Fruit fly (Drosophila melanogaster) whole organism, prepupa: ENCODE results near the gene orion.
A peak's percentile ranks its signal among the peaks of the same experiment; 100 is the strongest.

Source experiments
- Blimp-1 ChIP-seq: fragments of 200-800 bp; sonication (Bioruptor generic); optimal IDR thresholded peaks from 3 replicates; lab custom pipeline; 2017; ENCODE audit warnings: missing biosample characterization, missing genetic modification characterization, mild to moderate bottlenecking, moderate library complexity, missing genetic modification reagents
- CG11294 ChIP-seq: fragments of 200-800 bp; sonication (Bioruptor generic); IDR thresholded peaks from 2 replicates; pipeline ENCODE4 v1.3.6; 2022; ENCODE audit warnings: missing biosample characterization, missing genetic modification characterization
- CG11902 ChIP-seq: fragments of 200-800 bp; sonication (Bioruptor generic); optimal IDR thresholded peaks from 3 replicates; lab custom pipeline; 2016; ENCODE audit warnings: missing biosample characterization, missing genetic modification characterization
- CG15336 ChIP-seq: fragments of 200-800 bp; sonication (Bioruptor generic); IDR thresholded peaks from 2 replicates; pipeline ENCODE4 v1.3.6; 2022; ENCODE audit warnings: missing biosample characterization, missing genetic modification characterization
- CG1621 ChIP-seq: fragments of 200-800 bp; sonication (Bioruptor generic); optimal IDR thresholded peaks from 3 replicates; lab custom pipeline; 2018; ENCODE audit warnings: missing biosample characterization, mild to moderate bottlenecking, missing genetic modification characterization
- CG32006 ChIP-seq: fragments of 200-800 bp; sonication (Bioruptor generic); optimal IDR thresholded peaks from 3 replicates; lab custom pipeline; 2017; ENCODE audit warnings: missing biosample characterization, mild to moderate bottlenecking, missing genetic modification characterization
- CG34406 ChIP-seq: fragments of 200-800 bp; sonication (Bioruptor generic); optimal IDR thresholded peaks from 3 replicates; lab custom pipeline; 2016; ENCODE audit warnings: missing biosample characterization, missing genetic modification characterization
- CG3919 ChIP-seq: fragments of 200-800 bp; sonication (Bioruptor generic); optimal IDR thresholded peaks from 3 replicates; lab custom pipeline; 2016; ENCODE audit warnings: missing biosample characterization, missing genetic modification characterization
- CG4318 ChIP-seq: fragments of 200-800 bp; sonication (Bioruptor generic); optimal IDR thresholded peaks from 3 replicates; lab custom pipeline; 2017; ENCODE audit warnings: missing biosample characterization, mild to moderate bottlenecking, missing genetic modification characterization
- CG6163 ChIP-seq: fragments of 200-800 bp; sonication (Bioruptor generic); IDR thresholded peaks from 3 replicates; pipeline ENCODE4 v1.3.6; 2022; ENCODE audit warnings: missing biosample characterization, missing genetic modification characterization
- CG6276 ChIP-seq: fragments of 200-800 bp; sonication (Bioruptor generic); optimal IDR thresholded peaks from 2 replicates; lab custom pipeline; 2017; ENCODE audit warnings: missing biosample characterization, mild to moderate bottlenecking, missing genetic modification characterization
- CG6792 ChIP-seq: fragments of 200-800 bp; sonication (Bioruptor generic); optimal IDR thresholded peaks from 3 replicates; lab custom pipeline; 2016; ENCODE audit warnings: missing biosample characterization, missing genetic modification characterization
- CG6808 ChIP-seq: fragments of 200-800 bp; sonication (Bioruptor generic); optimal IDR thresholded peaks from 3 replicates; lab custom pipeline; 2017; ENCODE audit warnings: missing biosample characterization, missing genetic modification characterization, mild to moderate bottlenecking, moderate library complexity, missing genetic modification reagents
- CG7368 ChIP-seq: fragments of 200-800 bp; sonication (Bioruptor generic); optimal IDR thresholded peaks from 3 replicates; lab custom pipeline; 2016; ENCODE audit warnings: missing biosample characterization, missing genetic modification characterization
- CG8119 ChIP-seq: fragments of 200-800 bp; sonication (Bioruptor generic); IDR thresholded peaks from 3 replicates; pipeline ENCODE4 v1.3.6; 2022; ENCODE audit warnings: missing biosample characterization, missing genetic modification characterization
- CG8319 ChIP-seq: fragments of 200-800 bp; sonication (Bioruptor generic); optimal IDR thresholded peaks from 3 replicates; lab custom pipeline; 2016; ENCODE audit warnings: missing biosample characterization, missing genetic modification characterization
- CG8632 ChIP-seq: fragments of 200-800 bp; sonication (Bioruptor generic); optimal IDR thresholded peaks from 3 replicates; lab custom pipeline; 2016; ENCODE audit warnings: missing biosample characterization, missing genetic modification characterization
- CG9139 ChIP-seq: fragments of 200-800 bp; sonication (Bioruptor generic); optimal IDR thresholded peaks from 3 replicates; lab custom pipeline; 2017; ENCODE audit warnings: missing biosample characterization, mild to moderate bottlenecking, missing genetic modification characterization
- Eip75B ChIP-seq: fragments of 200-800 bp; sonication (Bioruptor generic); optimal IDR thresholded peaks from 3 replicates; lab custom pipeline; 2016; ENCODE audit warnings: missing biosample characterization, missing genetic modification characterization
- Eip78C ChIP-seq: fragments of 200-800 bp; sonication (Bioruptor generic); peaks from one replicate; lab custom pipeline; 2016; ENCODE audit warnings: missing biosample characterization, missing genetic modification characterization
- Eip93F ChIP-seq: fragments of 200-800 bp; sonication (Bioruptor generic); optimal IDR thresholded peaks from 2 replicates; lab custom pipeline; 2016; ENCODE audit warnings: missing biosample characterization, mild to moderate bottlenecking, missing genetic modification characterization
- Ets21C ChIP-seq: fragments of 200-800 bp; sonication (Bioruptor generic); optimal IDR thresholded peaks from 3 replicates; lab custom pipeline; 2016; ENCODE audit warnings: missing biosample characterization, missing genetic modification characterization
- Gug ChIP-seq: fragments of 200-800 bp; sonication (Bioruptor generic); IDR thresholded peaks from 2 replicates; pipeline ENCODE4 v1.3.6; 2022; ENCODE audit warnings: missing biosample characterization, missing genetic modification characterization
- Hr38 ChIP-seq: sonication (Bioruptor generic); optimal IDR thresholded peaks from 2 replicates; lab custom pipeline; 2016; ENCODE audit warnings: missing biosample characterization, missing genetic modification characterization
- Hr4 ChIP-seq: fragments of 200-800 bp; sonication (Bioruptor generic); optimal IDR thresholded peaks from 3 replicates; lab custom pipeline; 2016; ENCODE audit warnings: missing biosample characterization, missing genetic modification characterization
- Lpt ChIP-seq: fragments of 200-800 bp; sonication (Bioruptor generic); optimal IDR thresholded peaks from 3 replicates; lab custom pipeline; 2016; ENCODE audit warnings: missing biosample characterization, missing genetic modification characterization
- Met ChIP-seq: fragments of 200-800 bp; sonication (Bioruptor generic); optimal IDR thresholded peaks from 3 replicates; lab custom pipeline; 2016; ENCODE audit warnings: missing biosample characterization, missing genetic modification characterization
- OdsH ChIP-seq: fragments of 200-800 bp; sonication (Bioruptor generic); optimal IDR thresholded peaks from 3 replicates; lab custom pipeline; 2016; ENCODE audit warnings: missing biosample characterization, missing genetic modification characterization
- Smox ChIP-seq: fragments of 200-800 bp; sonication (Bioruptor generic); optimal IDR thresholded peaks from 3 replicates; lab custom pipeline; 2016; ENCODE audit warnings: missing biosample characterization, missing genetic modification characterization
- Sox102F ChIP-seq: fragments of 200-800 bp; sonication (Bioruptor generic); optimal IDR thresholded peaks from 2 replicates; lab custom pipeline; 2016; ENCODE audit warnings: missing biosample characterization, mild to moderate bottlenecking, missing genetic modification characterization
- Sox14 ChIP-seq: fragments of 200-800 bp; sonication (Bioruptor generic); optimal IDR thresholded peaks from 3 replicates; lab custom pipeline; 2016; ENCODE audit warnings: missing biosample characterization, missing genetic modification characterization
- Sox15 ChIP-seq: fragments of 200-800 bp; sonication (Bioruptor generic); optimal IDR thresholded peaks from 3 replicates; lab custom pipeline; 2016; ENCODE audit warnings: missing biosample characterization, missing genetic modification characterization
- achi ChIP-seq: fragments of 200-800 bp; sonication (Bioruptor generic); optimal IDR thresholded peaks from 3 replicates; lab custom pipeline; 2016; ENCODE audit warnings: missing biosample characterization, missing genetic modification characterization
- acj6 ChIP-seq: fragments of 200-800 bp; sonication (Bioruptor generic); optimal IDR thresholded peaks from 3 replicates; lab custom pipeline; 2016; ENCODE audit warnings: missing biosample characterization, missing genetic modification characterization
- cyc ChIP-seq: fragments of 200-800 bp; sonication (Bioruptor generic); optimal IDR thresholded peaks from 3 replicates; lab custom pipeline; 2016; ENCODE audit warnings: missing biosample characterization, missing genetic modification characterization
- eg ChIP-seq: fragments of 200-800 bp; sonication (Bioruptor generic); IDR thresholded peaks from 3 replicates; pipeline ENCODE4 v1.3.6; 2022; ENCODE audit warnings: missing biosample characterization, missing genetic modification characterization
- esn ChIP-seq: fragments of 200-800 bp; sonication (Bioruptor generic); optimal IDR thresholded peaks from 2 replicates; lab custom pipeline; 2016; ENCODE audit warnings: missing biosample characterization, mild to moderate bottlenecking, missing genetic modification characterization, moderate library complexity
- fd85E ChIP-seq: fragments of 200-800 bp; sonication (Bioruptor generic); optimal IDR thresholded peaks from 3 replicates; lab custom pipeline; 2016; ENCODE audit warnings: missing biosample characterization, missing genetic modification characterization
- fkh ChIP-seq: fragments of 200-800 bp; sonication (Bioruptor generic); optimal IDR thresholded peaks from 3 replicates; lab custom pipeline; 2017; ENCODE audit warnings: missing biosample characterization, mild to moderate bottlenecking, missing genetic modification characterization, moderate library complexity
- lz ChIP-seq: fragments of 200-800 bp; sonication (Bioruptor generic); optimal IDR thresholded peaks from 3 replicates; lab custom pipeline; 2016; ENCODE audit warnings: missing biosample characterization, missing genetic modification characterization
- net ChIP-seq: fragments of 200-800 bp; sonication (Bioruptor generic); optimal IDR thresholded peaks from 3 replicates; lab custom pipeline; 2016; ENCODE audit warnings: missing biosample characterization, missing genetic modification characterization
- pdm3 ChIP-seq: fragments of 200-800 bp; sonication (Bioruptor generic); optimal IDR thresholded peaks from 3 replicates; lab custom pipeline; 2016; ENCODE audit warnings: missing biosample characterization, missing genetic modification characterization
- salr ChIP-seq, 2 experiments: fragments of 200-800 bp; sonication (Bioruptor generic); optimal IDR thresholded peaks; 3 replicates each; lab custom pipeline; 2016 to 2018; ENCODE audit warnings: missing biosample characterization in 2 of 2, missing genetic modification characterization in 2 of 2, mild to moderate bottlenecking in 1 of 2
- spab ChIP-seq: fragments of 200-800 bp; sonication (Bioruptor generic); optimal IDR thresholded peaks from 2 replicates; lab custom pipeline; 2017; ENCODE audit warnings: missing biosample characterization, mild to moderate bottlenecking, missing genetic modification characterization, missing genetic modification reagents
- ss ChIP-seq, 2 experiments: fragments of 200-800 bp; sonication (Bioruptor generic); optimal IDR thresholded peaks; 2 replicates in 1 of 2; 3 replicates in 1 of 2; lab custom pipeline; 2017 to 2018; ENCODE audit warnings: mild to moderate bottlenecking in 2 of 2, missing biosample characterization in 2 of 2, missing genetic modification characterization in 2 of 2, moderate library complexity in 1 of 2
- vri ChIP-seq: fragments of 200-800 bp; sonication (Bioruptor generic); optimal IDR thresholded peaks from 3 replicates; lab custom pipeline; 2016; ENCODE audit warnings: missing biosample characterization, mild to moderate bottlenecking, missing genetic modification characterization

orion gene

dm6 chrX:7969188-7969829 lies 22.6 kb upstream of the orion start (continued):
- no peak for TF ChIP-seq Sox102F (GFP tag; lab: Kevin White, UChicago)
- TF ChIP-seq esn: peak; percentile 11
- peak; percentile 78 for TF ChIP-seq Eip78C
- no peak for TF ChIP-seq vri (GFP tag; lab: Kevin White, UChicago)
- no peak for TF ChIP-seq fd85E (GFP tag; lab: Kevin White, UChicago)
- TF ChIP-seq CG11294 (GFP tag; lab: Robert Waterston, UW): no peak
- TF ChIP-seq Hr38: no peak
- TF ChIP-seq CG6792 (GFP tag; lab: Kevin White, UChicago): no peak
- TF ChIP-seq CG34406 (GFP tag; lab: Kevin White, UChicago): no peak
- no peak for TF ChIP-seq Eip75B (GFP tag; lab: Kevin White, UChicago)
- TF ChIP-seq Blimp-1 (GFP tag; lab: Kevin White, UChicago): no peak
- no peak; the same call in 2 of the 3 replicates for TF ChIP-seq CG8119 (GFP tag; lab: Robert Waterston, UW)
- TF ChIP-seq CG6163 (GFP tag; lab: Robert Waterston, UW): peak; percentile 27; the same call in 1 of the 3 replicates
- TF ChIP-seq CG3919 (GFP tag; lab: Kevin White, UChicago): peak; percentile 22
- 0 out of 3 replicates have a peak, but pooled peaks have one; percentile 15 for TF ChIP-seq eg (GFP tag; lab: Robert Waterston, UW)
- TF ChIP-seq Sox14 (GFP tag; lab: Kevin White, UChicago): peak; percentile 81
- no peak for TF ChIP-seq CG6276
- no peak for TF ChIP-seq CG15336
- no peak for TF ChIP-seq acj6 (GFP tag; lab: Kevin White, UChicago)
- TF ChIP-seq spab (GFP tag; lab: Kevin White, UChicago): no peak
- TF ChIP-seq CG1621: no peak

dm6 chrX:7968215-7968799 lies 21.6 kb upstream of the orion start, which contains the start of gene sws:
TSS of gene sws (minus strand) at chrX:7968236.
- TF ChIP-seq net (GFP tag; lab: Kevin White, UChicago) (peak; percentile 5), Met (peak; percentile 35), lz (GFP tag; lab: Kevin White, UChicago) (peak; percentile 40), CG6808 (GFP tag; lab: Kevin White, UChicago) (no peak), Eip78C (peak; percentile 74), OdsH (GFP tag; lab: Kevin White, UChicago) (peak; percentile 51), CG32006 (GFP tag; lab: Kevin White, UChicago) (peak; percentile 34), eg (GFP tag; lab: Robert Waterston, UW) (0 out of 3 replicates have a peak, but pooled peaks have one; percentile 13), Ets21C (GFP tag; lab: Kevin White, UChicago) (peak; percentile 7), CG6792 (GFP tag; lab: Kevin White, UChicago) (peak; percentile 40), cyc (GFP tag; lab: Kevin White, UChicago) (peak; percentile 18), esn (peak; percentile 62), pdm3 (peak; percentile 51), Sox102F (GFP tag; lab: Kevin White, UChicago) (peak; percentile 8), Smox (GFP tag; lab: Kevin White, UChicago) (peak; percentile 39), CG34406 (GFP tag; lab: Kevin White, UChicago) (peak; percentile 58), CG8632 (peak; percentile 53), CG9139 (no peak), achi (GFP tag; lab: Kevin White, UChicago) (peak; percentile 55), CG6276 (no peak), CG4318 (GFP tag; lab: Kevin White, UChicago) (no peak), CG11902 (no peak), CG8319 (GFP tag; lab: Kevin White, UChicago) (no peak), Hr4 (GFP tag; lab: Kevin White, UChicago) (peak; percentile 18), spab (GFP tag; lab: Kevin White, UChicago) (no peak), ss (GFP tag; optimal IDR thresholded peaks at IDR 0.05; lab: Kevin White, UChicago) (no peak), Hr38 (no peak), CG11294 (GFP tag; lab: Robert Waterston, UW) (no peak), Eip93F (GFP tag; lab: Kevin White, UChicago) (no peak), CG8119 (GFP tag; lab: Robert Waterston, UW) (no peak), CG3919 (GFP tag; lab: Kevin White, UChicago) (peak; percentile 16), Sox15 (peak; percentile 34), fkh (GFP tag; lab: Kevin White, UChicago) (no peak), CG7368 (no peak), vri (GFP tag; lab: Kevin White, UChicago) (no peak), Lpt (GFP tag; lab: Kevin White, UChicago) (no peak), Sox14 (GFP tag; lab: Kevin White, UChicago) (no peak), CG1621 (no peak), Gug (GFP tag; lab: Robert Waterston, UW) (no peak), CG15336 (no peak), salr (GFP tag; optimal IDR thresholded peaks at IDR 0.05; lab: Kevin White, UChicago) (peak in 1 of 2 experiments; percentile 30)
